Worm (Caenorhabditis elegans) whole organism, L1 larva: ENCODE data around the gene puf-7.

ENCODE experiments used
- ceh-82 ChIP-seq, 3 experiments: fragments of 150-350 bp in 1 of 3; sonication (generic microtip) in 2 of 3; optimal IDR thresholded peaks; 2 replicates each; lab custom pipeline; 2014 to 2017; ENCODE audit warnings: missing biosample characterization in 3 of 3, missing genetic modification characterization in 3 of 3
- egl-27 ChIP-seq, 2 experiments: fragments of 150-350 bp in 1 of 2; sonication (generic microtip); optimal IDR thresholded peaks; 3 replicates each; lab custom pipeline; 2017 to 2018; ENCODE audit warnings: missing biosample characterization in 2 of 2, missing genetic modification characterization in 2 of 2, missing genetic modification reagents in 2 of 2
- fkh-8 ChIP-seq: sonication (generic microtip); optimal IDR thresholded peaks from 2 replicates; lab custom pipeline; 2016; ENCODE audit warnings: mild to moderate bottlenecking, missing genetic modification characterization, missing compliant biosample characterization
- fos-1 ChIP-seq: fragments of 150-350 bp; optimal IDR thresholded peaks from 2 replicates; lab custom pipeline; 2014; ENCODE audit warnings: missing biosample characterization, missing genetic modification characterization
- lin-13 ChIP-seq: fragments of 150-350 bp; optimal IDR thresholded peaks from 2 replicates; lab custom pipeline; 2014; ENCODE audit warnings: missing biosample characterization, missing genetic modification reagents, missing genetic modification characterization
- lin-15B ChIP-seq: fragments of 150-350 bp; sonication (generic microtip); optimal IDR thresholded peaks from 3 replicates; lab custom pipeline; 2014; ENCODE audit warnings: missing biosample characterization, missing genetic modification characterization
- mdl-1 ChIP-seq, 2 experiments: fragments of 150-350 bp; optimal IDR thresholded peaks; 2 replicates each; lab custom pipeline; 2014 to 2017; ENCODE audit warnings: missing biosample characterization in 2 of 2, missing genetic modification characterization in 2 of 2, inconsistent platforms in 1 of 2
- nhr-12 ChIP-seq: sonication (generic microtip); optimal IDR thresholded peaks from 2 replicates; lab custom pipeline; 2017; ENCODE audit warnings: missing biosample characterization, missing genetic modification characterization
- nhr-76 ChIP-seq: sonication (generic microtip); optimal IDR thresholded peaks from 2 replicates; lab custom pipeline; 2017; ENCODE audit warnings: missing biosample characterization, missing genetic modification characterization
- rnt-1 ChIP-seq: sonication (generic microtip); optimal IDR thresholded peaks from 2 replicates; lab custom pipeline; 2016; ENCODE audit warnings: mild to moderate bottlenecking, missing genetic modification characterization, moderate library complexity, missing compliant biosample characterization
- sup-37 ChIP-seq: fragments of 200-800 bp; sonication (Bioruptor generic); optimal IDR thresholded peaks from 2 replicates; lab custom pipeline; 2018; ENCODE audit warnings: mild to moderate bottlenecking, missing genetic modification characterization, missing compliant biosample characterization
- ztf-11 ChIP-seq, 2 experiments: sonication (generic microtip); optimal IDR thresholded peaks; 2 replicates each; lab custom pipeline; 2016 to 2017; ENCODE audit warnings: missing genetic modification characterization in 2 of 2, missing biosample characterization in 1 of 2, missing compliant biosample characterization in 1 of 2

DNA sequence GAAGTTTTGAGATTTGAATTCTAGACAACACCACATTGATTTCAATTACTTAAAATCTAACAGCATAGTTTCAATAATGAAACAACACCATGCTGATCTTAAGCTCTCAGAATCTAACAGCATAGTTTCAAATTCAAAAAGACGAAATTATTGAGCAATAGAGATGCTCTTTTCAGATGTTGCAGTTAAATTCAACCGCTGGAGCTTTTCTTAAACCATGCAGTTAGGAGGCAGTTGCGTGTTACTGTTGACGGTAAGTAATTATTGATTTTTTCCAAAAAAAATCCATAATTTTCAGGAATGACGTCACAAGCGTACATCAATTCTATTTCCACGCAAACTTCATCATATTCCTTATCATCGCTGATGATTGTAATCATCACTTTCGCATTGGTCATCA lies 3.8 kb upstream of the puf-7 start, which contains the start of gene T11F8.5:
- TF ChIP-seq lin-13 (GFP tag; lab: Kevin White, UChicago) (no peak), egl-27 (tag; optimal IDR thresholded peaks at IDR 0.05; lab: Kevin White, UChicago) (no peak), ceh-82 (tag; optimal IDR thresholded peaks at IDR 0.05; lab: Kevin White, UChicago) (no peak), fkh-8 (no peak), mdl-1 (tag; optimal IDR thresholded peaks at IDR 0.05; lab: Kevin White, UChicago) (no peak), nhr-12 (tag; lab: Kevin White, UChicago) (no peak), lin-15B (tag; lab: Kevin White, UChicago) (no peak), ztf-11 (tag; optimal IDR thresholded peaks at IDR 0.05; lab: Kevin White, UChicago) (no peak), fos-1 (tag; lab: Kevin White, UChicago) (no peak), rnt-1 (tag; lab: Kevin White, UChicago) (no peak), nhr-76 (no peak), sup-37 (no peak)
